Fruit fly (Drosophila melanogaster) whole organism, embryonic: ENCODE data around the gene aru.

ENCODE experiments used
- Atf6 ChIP-seq: fragments of 200-800 bp; sonication (Bioruptor generic); IDR thresholded peaks from 2 replicates; pipeline ENCODE4 v1.3.6; 2022; ENCODE audit warnings: missing biosample characterization, missing genetic modification characterization
- CG10209 ChIP-seq: fragments of 200-800 bp; sonication (Bioruptor generic); optimal IDR thresholded peaks from 3 replicates; lab custom pipeline; 2017; ENCODE audit warnings: missing biosample characterization, mild to moderate bottlenecking, missing genetic modification characterization, missing genetic modification reagents
- CG10979 ChIP-seq: fragments of 200-800 bp; sonication (Bioruptor generic); optimal IDR thresholded peaks from 2 replicates; lab custom pipeline; 2018; ENCODE audit warnings: missing biosample characterization, mild to moderate bottlenecking, missing genetic modification characterization, moderate library complexity
- CG11093 ChIP-seq: fragments of 200-800 bp; sonication (Bioruptor generic); IDR thresholded peaks from 3 replicates; pipeline ENCODE4 v1.3.6; 2022; ENCODE audit warnings: missing biosample characterization, missing genetic modification characterization
- CG11695 ChIP-seq: fragments of 200-800 bp; sonication (Bioruptor generic); IDR thresholded peaks from 3 replicates; pipeline ENCODE4 v1.3.6; 2022; ENCODE audit warnings: missing biosample characterization, missing genetic modification characterization
- CG12071 ChIP-seq: fragments of 200-800 bp; sonication (Bioruptor generic); optimal IDR thresholded peaks from 3 replicates; lab custom pipeline; 2018; ENCODE audit warnings: missing biosample characterization, mild to moderate bottlenecking, missing genetic modification characterization
- CG12236 ChIP-seq: fragments of 200-800 bp; sonication (Bioruptor generic); optimal IDR thresholded peaks from 2 replicates; lab custom pipeline; 2016; ENCODE audit warnings: missing biosample characterization, missing genetic modification characterization
- CG13296 ChIP-seq: fragments of 200-800 bp; sonication (Bioruptor generic); optimal IDR thresholded peaks from 3 replicates; lab custom pipeline; 2018; ENCODE audit warnings: missing biosample characterization, mild to moderate bottlenecking, missing genetic modification characterization
- CG14050 ChIP-seq: fragments of 200-800 bp; sonication (Bioruptor generic); IDR thresholded peaks from 3 replicates; pipeline ENCODE4 v1.3.6; 2022; ENCODE audit warnings: missing biosample characterization, missing genetic modification characterization
- CG14860 ChIP-seq: fragments of 200-800 bp; sonication (Bioruptor generic); IDR thresholded peaks from 3 replicates; pipeline ENCODE4 v1.3.6; 2022; ENCODE audit warnings: missing biosample characterization, missing genetic modification characterization; ENCODE audit not compliant: partially characterized antibody
- CG17612 ChIP-seq: fragments of 200-800 bp; sonication (Bioruptor generic); IDR thresholded peaks from 2 replicates; pipeline ENCODE4 v1.3.6; 2022; ENCODE audit warnings: missing biosample characterization, missing genetic modification characterization
- CG17802 ChIP-seq: fragments of 200-800 bp; sonication (Bioruptor generic); optimal IDR thresholded peaks from 2 replicates; lab custom pipeline; 2018; ENCODE audit warnings: missing biosample characterization, mild to moderate bottlenecking, missing genetic modification characterization, moderate library complexity
- CG17912 ChIP-seq: fragments of 200-800 bp; sonication (Bioruptor generic); optimal IDR thresholded peaks from 2 replicates; lab custom pipeline; 2018; ENCODE audit warnings: missing biosample characterization, mild to moderate bottlenecking, missing genetic modification characterization
- CG18619 ChIP-seq: fragments of 200-800 bp; sonication (Bioruptor generic); optimal IDR thresholded peaks from 3 replicates; lab custom pipeline; 2017; ENCODE audit warnings: missing biosample characterization, mild to moderate bottlenecking, missing genetic modification characterization
- CG31365 ChIP-seq: fragments of 200-800 bp; sonication (Bioruptor generic); optimal IDR thresholded peaks from 2 replicates; lab custom pipeline; 2018; ENCODE audit warnings: missing biosample characterization, mild to moderate bottlenecking, missing genetic modification characterization
- CG32532 ChIP-seq: fragments of 200-800 bp; sonication (Bioruptor generic); IDR thresholded peaks from 2 replicates; pipeline ENCODE4 v1.3.6; 2022; ENCODE audit warnings: missing biosample characterization, missing genetic modification characterization
- CG4424 ChIP-seq: fragments of 200-800 bp; sonication (Bioruptor generic); optimal IDR thresholded peaks from 3 replicates; lab custom pipeline; 2016; ENCODE audit warnings: missing biosample characterization, missing genetic modification characterization
- CG5180 ChIP-seq: fragments of 200-800 bp; sonication (Bioruptor generic); optimal IDR thresholded peaks from 3 replicates; lab custom pipeline; 2017; ENCODE audit warnings: missing biosample characterization, missing genetic modification characterization, mild to moderate bottlenecking, moderate library complexity, missing genetic modification reagents
- CG7928 ChIP-seq: fragments of 200-800 bp; sonication (Bioruptor generic); optimal IDR thresholded peaks from 2 replicates; lab custom pipeline; 2017; ENCODE audit warnings: missing biosample characterization, mild to moderate bottlenecking, missing genetic modification characterization
- E2f2 ChIP-seq: fragments of 200-800 bp; sonication (Bioruptor generic); IDR thresholded peaks from 2 replicates; pipeline ENCODE4 v1.3.6; 2022; ENCODE audit warnings: missing biosample characterization, missing genetic modification characterization
- Elba2 ChIP-seq: fragments of 200-800 bp; sonication (Bioruptor generic); optimal IDR thresholded peaks from 3 replicates; lab custom pipeline; 2016; ENCODE audit warnings: missing biosample characterization, missing genetic modification characterization
- Fer2 ChIP-seq: fragments of 200-800 bp; sonication (Bioruptor generic); optimal IDR thresholded peaks from 2 replicates; lab custom pipeline; 2018; ENCODE audit warnings: missing biosample characterization, mild to moderate bottlenecking, missing genetic modification characterization, moderate library complexity
- GATAe ChIP-seq: fragments of 200-800 bp; sonication (Bioruptor generic); conservative IDR thresholded peaks from 2 replicates; pipeline ENCODE4 v1.3.6; 2022; ENCODE audit warnings: missing biosample characterization, missing genetic modification characterization
- Gsc ChIP-seq: fragments of 200-800 bp; sonication (Bioruptor generic); IDR thresholded peaks from 2 replicates; pipeline ENCODE4 v1.3.6; 2022; ENCODE audit warnings: missing biosample characterization, missing genetic modification characterization
- H15 ChIP-seq: fragments of 200-800 bp; sonication (Bioruptor generic); IDR thresholded peaks from 3 replicates; pipeline ENCODE4 v1.3.6; 2022; ENCODE audit warnings: missing biosample characterization, missing genetic modification characterization
- Hr78 ChIP-seq, 2 experiments: fragments of 200-800 bp in 1 of 2; fragments of >200 bp in 1 of 2; sonication (Bioruptor generic) in 1 of 2; optimal IDR thresholded peaks; 2 replicates each; lab custom pipeline; 2017 to 2019; ENCODE audit warnings: missing biosample characterization in 2 of 2, missing genetic modification characterization in 2 of 2, mild to moderate bottlenecking in 1 of 2, moderate library complexity in 1 of 2
- Mes4 ChIP-seq: fragments of 200-800 bp; sonication (Bioruptor generic); optimal IDR thresholded peaks from 2 replicates; lab custom pipeline; 2016; ENCODE audit warnings: missing biosample characterization, missing genetic modification characterization
- Oaz ChIP-seq: fragments of 200-800 bp; sonication (Bioruptor generic); IDR thresholded peaks from 2 replicates; pipeline ENCODE4 v1.3.6; 2022; ENCODE audit warnings: missing biosample characterization, missing genetic modification characterization
- Sox102F ChIP-seq: fragments of 200-800 bp; sonication (Bioruptor generic); optimal IDR thresholded peaks from 2 replicates; lab custom pipeline; 2018; ENCODE audit warnings: missing biosample characterization, mild to moderate bottlenecking, missing genetic modification characterization, moderate library complexity
- TFAM ChIP-seq: fragments of 200-800 bp; sonication (Bioruptor generic); optimal IDR thresholded peaks from 2 replicates; lab custom pipeline; 2017; ENCODE audit warnings: missing biosample characterization, missing genetic modification characterization, inconsistent platforms
- Usf ChIP-seq: fragments of 200-800 bp; sonication (Bioruptor generic); optimal IDR thresholded peaks from 2 replicates; lab custom pipeline; 2017; ENCODE audit warnings: missing genotype, missing biosample characterization, missing genetic modification characterization
- ase ChIP-seq: fragments of 200-800 bp; sonication (Bioruptor generic); IDR thresholded peaks from 3 replicates; pipeline ENCODE4 v1.3.6; 2022; ENCODE audit warnings: missing biosample characterization, missing genetic modification characterization
- bab2 ChIP-seq: fragments of 200-800 bp; sonication (Bioruptor generic); optimal IDR thresholded peaks from 2 replicates; lab custom pipeline; 2016; ENCODE audit warnings: missing biosample characterization, missing genetic modification characterization
- cad ChIP-seq: fragments of >200 bp; optimal IDR thresholded peaks from 2 replicates; lab custom pipeline; 2017; ENCODE audit warnings: missing biosample characterization, missing genetic modification characterization
- cato ChIP-seq: fragments of 200-800 bp; sonication (Bioruptor generic); optimal IDR thresholded peaks from 2 replicates; lab custom pipeline; 2016; ENCODE audit warnings: missing biosample characterization, missing genetic modification characterization, borderline replicate concordance
- chn ChIP-seq: fragments of 200-800 bp; sonication (Bioruptor generic); optimal IDR thresholded peaks from 2 replicates; lab custom pipeline; 2016; ENCODE audit warnings: missing biosample characterization, missing genetic modification characterization
- croc ChIP-seq: fragments of 200-800 bp; sonication (Bioruptor generic); conservative IDR thresholded peaks from 3 replicates; pipeline ENCODE4 v1.3.6; 2022; ENCODE audit warnings: missing biosample characterization, missing genetic modification characterization
- fd102C ChIP-seq: fragments of 200-800 bp; sonication (Bioruptor generic); optimal IDR thresholded peaks from 2 replicates; lab custom pipeline; 2018; ENCODE audit warnings: missing biosample characterization, mild to moderate bottlenecking, missing genetic modification characterization, moderate library complexity
- grn ChIP-seq: fragments of 200-800 bp; sonication (Bioruptor generic); optimal IDR thresholded peaks from 3 replicates; lab custom pipeline; 2017; ENCODE audit warnings: missing biosample characterization, missing genetic modification characterization
- gt ChIP-seq: fragments of 200-800 bp; sonication (Bioruptor generic); IDR thresholded peaks from 2 replicates; pipeline ENCODE4 v1.3.6; 2022; ENCODE audit warnings: missing biosample characterization, missing genetic modification characterization
- her ChIP-seq: fragments of 200-800 bp; sonication (Bioruptor generic); optimal IDR thresholded peaks from 2 replicates; lab custom pipeline; 2016; ENCODE audit warnings: missing biosample characterization, missing genetic modification characterization
- insv ChIP-seq, 2 experiments: fragments of 200-800 bp; sonication (Bioruptor generic); optimal IDR thresholded peaks; 3 replicates each; lab custom pipeline; 2016 to 2018; ENCODE audit warnings: missing biosample characterization in 2 of 2, missing genetic modification characterization in 2 of 2
- lmd ChIP-seq: fragments of 200-800 bp; sonication (Bioruptor generic); IDR thresholded peaks from 2 replicates; pipeline ENCODE4 v1.3.6; 2022; ENCODE audit warnings: missing biosample characterization, missing genetic modification characterization
- sens-2 ChIP-seq: fragments of 200-800 bp; sonication (Bioruptor generic); IDR thresholded peaks from 2 replicates; pipeline ENCODE4 v1.3.6; 2022; ENCODE audit warnings: missing biosample characterization, missing genetic modification characterization
- sima ChIP-seq: fragments of 200-800 bp; sonication (Bioruptor generic); optimal IDR thresholded peaks from 2 replicates; lab custom pipeline; 2016; ENCODE audit warnings: missing biosample characterization, missing genetic modification characterization
- so ChIP-seq: fragments of 200-800 bp; sonication (Bioruptor generic); IDR thresholded peaks from 3 replicates; pipeline ENCODE4 v1.3.6; 2022; ENCODE audit warnings: missing biosample characterization, missing genetic modification characterization
- tgo ChIP-seq: fragments of 200-800 bp; sonication (Bioruptor generic); IDR thresholded peaks from 3 replicates; pipeline ENCODE4 v1.3.6; 2022; ENCODE audit warnings: missing biosample characterization, missing genetic modification characterization
- trh ChIP-seq: fragments of 200-800 bp; sonication (Bioruptor generic); optimal IDR thresholded peaks from 2 replicates; lab custom pipeline; 2016; ENCODE audit warnings: missing biosample characterization, missing genetic modification characterization
- zen ChIP-seq: fragments of 200-800 bp; sonication (Bioruptor generic); optimal IDR thresholded peaks from 3 replicates; lab custom pipeline; 2018; ENCODE audit warnings: missing biosample characterization, mild to moderate bottlenecking, missing genetic modification characterization, moderate library complexity

Gene aru

dm6 chr2L:856690-857488 lies 11.3 kb downstream of the aru start (continued):
- TF ChIP-seq CG17802 (tag; lab: Kevin White, UChicago) = peak; percentile 37
- no peak for TF ChIP-seq CG13296 (GFP tag; lab: Kevin White, UChicago)
- peak; percentile 68 for TF ChIP-seq CG18619 (GFP tag; lab: Kevin White, UChicago)
- no peak for TF ChIP-seq CG14860 (GFP tag; lab: Robert Waterston, UW)
- TF ChIP-seq ase = peak; percentile 79
- TF ChIP-seq H15 = peak; percentile 85
- TF ChIP-seq CG31365 = peak; percentile 24
- TF ChIP-seq E2f2 = peak; percentile 41; the same call in 1 of the 2 replicates
- no peak for TF ChIP-seq CG7928 (GFP tag; lab: Kevin White, UChicago)
- TF ChIP-seq her = peak; percentile 53
- TF ChIP-seq CG4424 (GFP tag; lab: Kevin White, UChicago) = peak; percentile 76
- TF ChIP-seq croc (GFP tag; lab: Robert Waterston, UW) = peak; percentile 79
- no peak for TF ChIP-seq fd102C (GFP tag; lab: Kevin White, UChicago)
- no peak for TF ChIP-seq cad (GFP tag; lab: Kevin White, UChicago)
- no peak for TF ChIP-seq trh (GFP tag; lab: Kevin White, UChicago)
- no peak for TF ChIP-seq sima (GFP tag; lab: Kevin White, UChicago)
- TF ChIP-seq Sox102F = peak; percentile 80
- TF ChIP-seq Elba2 = no peak
- no peak for TF ChIP-seq Fer2
- peak; percentile 71 for TF ChIP-seq Gsc (GFP tag; lab: Robert Waterston, UW)
- no peak for TF ChIP-seq insv (GFP tag; optimal IDR thresholded peaks at IDR 0.05; lab: Kevin White, UChicago)
- TF ChIP-seq CG17612 (GFP tag; lab: Robert Waterston, UW) = 0 out of 2 replicates have a peak, but pooled peaks have one; percentile 11
- TF ChIP-seq CG10209 = peak; percentile 80
- peak; percentile 58 for TF ChIP-seq bab2 (GFP tag; lab: Kevin White, UChicago)
- TF ChIP-seq CG12071 (GFP tag; lab: Kevin White, UChicago) = peak; percentile 72
- peak; percentile 31 for TF ChIP-seq grn (GFP tag; lab: Kevin White, UChicago)
- TF ChIP-seq chn (GFP tag; lab: Kevin White, UChicago) = peak; percentile 64
- TF ChIP-seq Oaz = no peak
- peak; percentile 61 for TF ChIP-seq sens-2 (GFP tag; lab: Robert Waterston, UW)
- TF ChIP-seq CG5180 (GFP tag; lab: Kevin White, UChicago) = peak; percentile 61
- TF ChIP-seq gt (GFP tag; lab: Robert Waterston, UW) = peak; percentile 68
- peak; percentile 35; the same call in 1 of the 2 replicates for TF ChIP-seq Atf6 (GFP tag; lab: Robert Waterston, UW)
- TF ChIP-seq tgo (GFP tag; lab: Robert Waterston, UW) = peak; percentile 79
- no peak for TF ChIP-seq CG17912 (GFP tag; lab: Kevin White, UChicago)
- peak; percentile 87 for TF ChIP-seq lmd (GFP tag; lab: Robert Waterston, UW)
- TF ChIP-seq CG32532 (GFP tag; lab: Robert Waterston, UW) = peak; percentile 65
- peak; percentile 86 for TF ChIP-seq CG11695 (GFP tag; lab: Robert Waterston, UW)
- TF ChIP-seq zen (tag; lab: Kevin White, UChicago) = peak; percentile 63
- peak; percentile 65 for TF ChIP-seq CG14050 (GFP tag; lab: Robert Waterston, UW)
- TF ChIP-seq Hr78 (GFP tag; optimal IDR thresholded peaks at IDR 0.05; lab: Kevin White, UChicago) = peak in 1 of 2 experiments; percentile 99
- TF ChIP-seq CG10979 (tag; lab: Kevin White, UChicago) = peak; percentile 84
- TF ChIP-seq cato (GFP tag; lab: Kevin White, UChicago) = peak; percentile 46
- peak; percentile 83; the same call in 2 of the 3 replicates for TF ChIP-seq CG11093 (GFP tag; lab: Robert Waterston, UW)
- peak; percentile 31 for TF ChIP-seq Usf
- peak; percentile 83 for TF ChIP-seq so (GFP tag; lab: Robert Waterston, UW)
- no peak for TF ChIP-seq TFAM (GFP tag; lab: Kevin White, UChicago)
- TF ChIP-seq GATAe (GFP tag; lab: Robert Waterston, UW) = peak; percentile 23; the same call in 1 of the 2 replicates
- peak; percentile 24 for TF ChIP-seq Mes4 (GFP tag; lab: Kevin White, UChicago)
- TF ChIP-seq CG12236 = peak; percentile 12
